Fruit fly (Drosophila melanogaster): ENCODE results near the gene CG14683.
A peak's percentile ranks its signal among the peaks of the same experiment; 100 is the strongest.

The CG14683 gene

dm6 chr3R:10655968-10656367 is 40.5 kb upstream of the CG14683 start (continued):
- TF ChIP-seq CG11093 (GFP tag; IDR thresholded peaks at IDR 0.05) (no peak), D19A (tag; optimal IDR thresholded peaks at IDR 0.05) (peak; percentile 5), CG30431 (GFP tag; optimal IDR thresholded peaks at IDR 0.05) (peak; percentile 7), CG4854 (GFP tag; optimal IDR thresholded peaks at IDR 0.05) (no peak), MBD-R2 (GFP tag; IDR thresholded peaks at IDR 0.05) (no peak), CG31365 (tag; optimal IDR thresholded peaks at IDR 0.05) (no peak), Doc2 (GFP tag; IDR thresholded peaks at IDR 0.05) (no peak), Nf-YB (GFP tag; optimal IDR thresholded peaks at IDR 0.05) (no peak), crp (GFP tag; optimal IDR thresholded peaks at IDR 0.05) (no peak), bsh (GFP tag; optimal IDR thresholded peaks at IDR 0.05) (peak in 1 of 2 experiments; percentile 55), CG14441 (GFP tag; IDR thresholded peaks at IDR 0.05) (peak; percentile 26; the same call in 1 of the 2 replicates), inv (GFP tag; IDR thresholded peaks at IDR 0.05; ENCODE audit: partially characterized antibody) (no peak), CG5953 (GFP tag; IDR thresholded peaks at IDR 0.05) (no peak), lov (optimal IDR thresholded peaks at IDR 0.05) (no peak), lov (GFP tag; IDR thresholded peaks at IDR 0.05) (no peak), CG12299 (tag; optimal IDR thresholded peaks at IDR 0.05) (no peak), CG3995 (GFP tag; optimal IDR thresholded peaks at IDR 0.05) (no peak), CG4360 (GFP tag; IDR thresholded peaks at IDR 0.05) (no peak), croc (GFP tag; conservative IDR thresholded peaks at IDR 0.05) (no peak), Dip3 (GFP tag; optimal IDR thresholded peaks at IDR 0.05) (no peak), CG12659 (GFP tag; optimal IDR thresholded peaks at IDR 0.05) (no peak), cwo (GFP tag; optimal IDR thresholded peaks at IDR 0.05) (no peak), CG4707 (GFP tag; optimal IDR thresholded peaks at IDR 0.05) (no peak), CG16813 (GFP tag; IDR thresholded peaks at IDR 0.05; ENCODE audit: partially characterized antibody) (no peak), Trl (optimal IDR thresholded peaks at IDR 0.05) (no peak), Trl (GFP tag; optimal IDR thresholded peaks at IDR 0.05) (peak; percentile 40), CG4617 (GFP tag; optimal IDR thresholded peaks at IDR 0.05; ENCODE audit: borderline replicate concordance) (no peak), ash1 (GFP tag; optimal IDR thresholded peaks at IDR 0.05) (no peak), bbx (GFP tag; IDR thresholded peaks at IDR 0.05; ENCODE audit: partially characterized antibody) (no peak), CG4328 (GFP tag; optimal IDR thresholded peaks at IDR 0.05) (no peak), Jarid2 (GFP tag; optimal IDR thresholded peaks at IDR 0.05) (no peak), CG17802 (tag; optimal IDR thresholded peaks at IDR 0.05) (peak; percentile 5), Meics (GFP tag; optimal IDR thresholded peaks at IDR 0.05) (no peak), CG12942 (GFP tag; optimal IDR thresholded peaks at IDR 0.05) (no peak), CG3163 (GFP tag; optimal IDR thresholded peaks at IDR 0.05) (no peak), sd (tag; optimal IDR thresholded peaks at IDR 0.05) (no peak), Elba2 (GFP tag; optimal IDR thresholded peaks at IDR 0.05) (no peak), dysf (GFP tag; IDR thresholded peaks at IDR 0.05) (no peak; the same call in 2 of the 3 replicates), CG2120 (GFP tag; optimal IDR thresholded peaks at IDR 0.05) (peak; percentile 32), Opbp (GFP tag; IDR thresholded peaks at IDR 0.05; ENCODE audit: partially characterized antibody) (no peak), stc (GFP tag; IDR thresholded peaks at IDR 0.05) (no peak), CG12769 (tag; optimal IDR thresholded peaks at IDR 0.05) (no peak), CG6683 (GFP tag; optimal IDR thresholded peaks at IDR 0.05) (no peak), Stat92E (GFP tag; optimal IDR thresholded peaks at IDR 0.05) (no peak), CG3847 (GFP tag; IDR thresholded peaks at IDR 0.05) (0 out of 2 replicates have a peak, but pooled peaks have one; percentile 13), otp (GFP tag; IDR thresholded peaks at IDR 0.05) (no peak), Oli (tag; optimal IDR thresholded peaks at IDR 0.05) (no peak), CG6654 (GFP tag; optimal IDR thresholded peaks at IDR 0.05) (no peak), prd (optimal IDR thresholded peaks at IDR 0.05) (no peak), prd (GFP tag; IDR thresholded peaks at IDR 0.05) (peak; percentile 58), hbn (GFP tag; IDR thresholded peaks at IDR 0.05; ENCODE audit: partially characterized antibody) (no peak)

Measured in whole organism, embryonic.